Fruit fly (Drosophila melanogaster): ENCODE measurements around the gene GckIII.

Gene GckIII

DNA sequence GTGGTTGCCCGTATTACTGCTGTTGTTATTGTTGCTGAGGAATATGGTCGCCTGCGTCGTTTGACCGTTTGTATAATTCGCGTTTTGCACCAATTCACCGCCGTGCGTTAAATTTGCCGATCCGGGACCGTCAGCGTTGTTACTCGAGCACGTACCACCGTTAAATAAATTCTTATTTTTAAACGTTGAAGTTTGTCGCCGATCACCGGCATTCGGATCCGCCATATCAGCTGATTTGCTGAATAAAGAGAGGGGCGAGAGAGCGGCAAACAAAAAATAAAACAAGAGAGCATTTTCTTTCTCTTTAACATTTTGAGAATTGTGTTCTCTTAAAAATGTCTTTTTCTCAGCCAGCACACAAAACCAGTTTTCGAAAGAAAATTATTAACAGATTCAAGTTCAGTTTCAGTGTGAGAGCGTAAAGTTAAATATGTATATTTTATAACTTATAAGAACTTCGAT lies 33.6 kb downstream of the GckIII start (continued):
- TF ChIP-seq stwl (tag; optimal IDR thresholded peaks at IDR 0.05): peak; percentile 18
- peak; percentile 41 for TF ChIP-seq Myb (GFP tag; optimal IDR thresholded peaks at IDR 0.05)
- peak; percentile 68 for TF ChIP-seq pros (GFP tag; optimal IDR thresholded peaks at IDR 0.05)
- TF ChIP-seq CG3281 (GFP tag; optimal IDR thresholded peaks at IDR 0.05): peak; percentile 42
- TF ChIP-seq CG10274 (GFP tag; optimal IDR thresholded peaks at IDR 0.05): no peak
- TF ChIP-seq lmd (GFP tag; IDR thresholded peaks at IDR 0.05): no peak
- no peak for TF ChIP-seq twi (tag; optimal IDR thresholded peaks at IDR 0.05)
- TF ChIP-seq CG34224 (GFP tag; IDR thresholded peaks at IDR 0.05; ENCODE audit: partially characterized antibody): peak; percentile 49
- TF ChIP-seq inv (GFP tag; IDR thresholded peaks at IDR 0.05; ENCODE audit: partially characterized antibody): peak; percentile 39; the same call in 1 of the 2 replicates
- peak; percentile 56; the same call in 1 of the 3 replicates for TF ChIP-seq CG34422 (GFP tag; IDR thresholded peaks at IDR 0.05)
- TF ChIP-seq CG17385 (GFP tag; optimal IDR thresholded peaks at IDR 0.05): peak; percentile 33
- TF ChIP-seq Med (GFP tag): peak; percentile 90
- TF ChIP-seq CG11085 (GFP tag; IDR thresholded peaks at IDR 0.05): 0 out of 2 replicates have a peak, but pooled peaks have one; percentile 22
- peak; percentile 25 for TF ChIP-seq CHES-1-like (GFP tag; optimal IDR thresholded peaks at IDR 0.05)
- peak; percentile 36 for TF ChIP-seq CG12659 (GFP tag; optimal IDR thresholded peaks at IDR 0.05)
- TF ChIP-seq vnd (GFP tag; IDR thresholded peaks at IDR 0.05; ENCODE audit: partially characterized antibody): no peak
- no peak for TF ChIP-seq CG31224 (GFP tag; IDR thresholded peaks at IDR 0.05)
- 0 out of 3 replicates have a peak, but pooled peaks have one; percentile 27 for TF ChIP-seq gce (GFP tag; IDR thresholded peaks at IDR 0.05)
- TF ChIP-seq nau (GFP tag; optimal IDR thresholded peaks at IDR 0.05): no peak
- no peak for TF ChIP-seq CG2116 (GFP tag; optimal IDR thresholded peaks at IDR 0.05)
- no peak for TF ChIP-seq Rx (GFP tag; IDR thresholded peaks at IDR 0.05)
- TF ChIP-seq lab (GFP tag; optimal IDR thresholded peaks at IDR 0.05): peak; percentile 36
- TF ChIP-seq Deaf1 (tag; optimal IDR thresholded peaks at IDR 0.05): peak; percentile 85
- TF ChIP-seq Adf1 (GFP tag; IDR thresholded peaks at IDR 0.05): peak; percentile 22; the same call in 1 of the 2 replicates
- TF ChIP-seq MBD-R2 (GFP tag; IDR thresholded peaks at IDR 0.05): peak; percentile 29; the same call in 1 of the 2 replicates
- 0 out of 3 replicates have a peak, but pooled peaks have one; percentile 4 for TF ChIP-seq CG2199 (GFP tag; IDR thresholded peaks at IDR 0.05)
- peak; percentile 50 for TF ChIP-seq CG10543 (GFP tag; optimal IDR thresholded peaks at IDR 0.05)
- TF ChIP-seq CG2889 (GFP tag; IDR thresholded peaks at IDR 0.05): no peak
- TF ChIP-seq row (GFP tag; IDR thresholded peaks at IDR 0.05): no peak
- TF ChIP-seq sima (GFP tag; optimal IDR thresholded peaks at IDR 0.05): no peak
- TF ChIP-seq gcm (GFP tag; optimal IDR thresholded peaks at IDR 0.05): peak; percentile 38
- no peak for TF ChIP-seq CG13894 (tag; optimal IDR thresholded peaks at IDR 0.05)
- peak; percentile 35 for TF ChIP-seq CG7745 (tag; optimal IDR thresholded peaks at IDR 0.05)
- TF ChIP-seq pan (optimal IDR thresholded peaks at IDR 0.05): no peak
- peak in 1 of 2 experiments; percentile 18 for TF ChIP-seq pan (GFP tag; optimal IDR thresholded peaks at IDR 0.05 in 1 of 2, IDR thresholded peaks at IDR 0.05 in 1 of 2)
- TF ChIP-seq CTCF (GFP tag; optimal IDR thresholded peaks at IDR 0.05): peak; percentile 55
- TF ChIP-seq CG13296 (GFP tag; optimal IDR thresholded peaks at IDR 0.05): peak; percentile 18

DNA sequence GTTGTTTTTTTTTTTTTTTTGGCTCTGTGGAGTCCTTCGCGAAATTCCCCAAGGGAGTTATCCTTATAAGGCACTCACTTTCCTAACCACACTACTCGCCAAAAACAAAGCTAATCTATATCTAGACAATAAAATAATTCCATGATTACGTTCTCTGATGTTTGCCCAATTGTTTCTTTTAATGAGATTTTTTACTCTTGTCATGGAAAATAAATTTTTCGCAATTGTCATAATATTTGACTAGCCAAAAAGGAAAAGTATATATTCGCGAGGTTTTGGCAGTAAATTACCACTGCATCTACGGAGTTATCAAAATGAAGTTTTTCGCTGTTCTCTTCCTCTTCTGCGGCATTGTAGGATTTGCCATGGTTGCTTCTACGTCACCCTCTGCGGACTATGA lies 34.9 kb downstream of the GckIII start, which contains the start of gene CG34278:
Gene CG34278, plus strand, starts transcription at position 301 of the 400 bp plus-strand sequence.
- peak; percentile 12 for TF ChIP-seq sens (GFP tag)
- no peak for TF ChIP-seq hb (GFP tag; IDR thresholded peaks at IDR 0.05; ENCODE audit: partially characterized antibody)

DNA sequence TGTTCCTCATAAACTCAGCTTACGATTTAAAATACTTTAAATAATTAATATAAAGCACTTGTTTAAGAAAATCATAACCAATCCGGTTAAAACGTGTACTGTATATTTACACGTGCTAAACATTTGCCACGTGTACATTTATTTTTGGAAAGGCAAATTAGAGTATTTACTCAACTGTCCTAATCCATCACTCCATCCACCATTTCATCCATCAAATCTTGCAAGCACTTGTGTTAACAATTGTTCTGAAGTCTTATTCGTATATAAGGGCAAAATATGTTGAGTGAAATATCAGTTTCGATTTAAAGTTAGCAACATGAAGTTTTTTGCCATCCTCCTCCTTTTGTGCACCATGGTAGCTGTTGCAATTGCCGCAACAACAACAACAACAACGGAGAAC lies 36.0 kb downstream of the GckIII start, which contains the start of gene CG42779:
Gene CG42779, plus strand, starts transcription at position 301 of the 400 bp plus-strand sequence.
- TF ChIP-seq CG8924 (tag; optimal IDR thresholded peaks at IDR 0.05) (no peak), lab (GFP tag; optimal IDR thresholded peaks at IDR 0.05) (peak; percentile 14), Bdp1 (GFP tag; optimal IDR thresholded peaks at IDR 0.05) (no peak), Side (GFP tag; optimal IDR thresholded peaks at IDR 0.05) (no peak)
